Fruit fly (Drosophila melanogaster) whole organism, pupa: ENCODE data around the gene AstCC.

Experiments
- CG10348 ChIP-seq: fragments of 200-800 bp; sonication (Bioruptor generic); IDR thresholded peaks from 2 replicates; pipeline ENCODE4 v1.3.6; 2022; ENCODE audit warnings: missing biosample characterization, missing genetic modification characterization
- CG17806 ChIP-seq: fragments of 200-800 bp; sonication (Bioruptor generic); optimal IDR thresholded peaks from 2 replicates; lab custom pipeline; 2018; ENCODE audit warnings: missing biosample characterization, mild to moderate bottlenecking, missing genetic modification characterization, moderate library complexity
- CG8301 ChIP-seq: fragments of 200-800 bp; sonication (Bioruptor generic); optimal IDR thresholded peaks from 2 replicates; lab custom pipeline; 2018; ENCODE audit warnings: missing biosample characterization, mild to moderate bottlenecking, missing genetic modification characterization
- EcR ChIP-seq: fragments of 200-800 bp; sonication (Bioruptor generic); optimal IDR thresholded peaks from 3 replicates; lab custom pipeline; 2019; ENCODE audit warnings: missing biosample characterization, missing genetic modification characterization, mild to moderate bottlenecking, moderate library complexity, missing genetic modification reagents
- Snoo ChIP-seq: fragments of 200-800 bp; sonication (Bioruptor generic); optimal IDR thresholded peaks from 3 replicates; lab custom pipeline; 2017; ENCODE audit warnings: missing biosample characterization, mild to moderate bottlenecking, missing genetic modification characterization, inconsistent platforms
- gl ChIP-seq: fragments of 200-800 bp; sonication (Bioruptor generic); optimal IDR thresholded peaks from 2 replicates; lab custom pipeline; 2018; ENCODE audit warnings: missing biosample characterization, mild to moderate bottlenecking, missing genetic modification characterization
- rn ChIP-seq: fragments of 200-800 bp; sonication (Bioruptor generic); IDR thresholded peaks from 2 replicates; pipeline ENCODE4 v1.3.6; 2022; ENCODE audit warnings: missing biosample characterization, missing genetic modification characterization

- no peak for TF ChIP-seq EcR
- TF ChIP-seq gl, result no peak
- TF ChIP-seq CG10348 (GFP tag; lab: Robert Waterston, UW), result no peak
- no peak for TF ChIP-seq Snoo (tag; lab: Kevin White, UChicago)
- no peak for TF ChIP-seq rn (GFP tag; lab: Robert Waterston, UW)
- no peak for TF ChIP-seq CG17806 (tag; lab: Kevin White, UChicago)
- TF ChIP-seq CG8301 (tag; lab: Kevin White, UChicago), result no peak
These were observed 28.2 kb downstream of the AstCC start for dm6 chr2L:11056791-11057332.
